Worm (Caenorhabditis elegans) whole organism, L2 larva: Measurements from ENCODE around the gene F46B6.4.

ENCODE experiments used
- C34F6.9 ChIP-seq: fragments of 150-350 bp; optimal IDR thresholded peaks from 2 replicates; lab custom pipeline; 2014; ENCODE audit warnings: missing biosample characterization, missing genetic modification characterization
- F13H6.1 ChIP-seq: sonication (generic microtip); optimal IDR thresholded peaks from 2 replicates; lab custom pipeline; 2016; ENCODE audit warnings: missing genetic modification characterization, missing compliant biosample characterization
- R02D3.7 ChIP-seq: fragments of 150-350 bp; optimal IDR thresholded peaks from 2 replicates; lab custom pipeline; 2014; ENCODE audit warnings: missing biosample characterization, missing genetic modification characterization
- Y55F3AM.14 ChIP-seq: fragments of 200-800 bp; sonication (Bioruptor generic); optimal IDR thresholded peaks from 2 replicates; lab custom pipeline; 2018; ENCODE audit warnings: mild to moderate bottlenecking, missing genetic modification characterization, missing compliant biosample characterization
- ZK546.5 ChIP-seq: sonication (generic microtip); optimal IDR thresholded peaks from 2 replicates; lab custom pipeline; 2017; ENCODE audit warnings: missing biosample characterization, missing genetic modification characterization
- alr-1 ChIP-seq: fragments of 150-350 bp; optimal IDR thresholded peaks from 2 replicates; lab custom pipeline; 2014; ENCODE audit warnings: missing biosample characterization, missing genetic modification characterization
- aly-2 ChIP-seq: fragments of 150-350 bp; optimal IDR thresholded peaks from 2 replicates; lab custom pipeline; 2014; ENCODE audit warnings: missing biosample characterization, missing genetic modification characterization
- blmp-1 ChIP-seq: sonication (generic microtip); optimal IDR thresholded peaks from 2 replicates; lab custom pipeline; 2017; ENCODE audit warnings: missing genetic modification characterization, mild to moderate bottlenecking, missing compliant biosample characterization, antibody characterized with exemption, moderate library complexity; ENCODE audit not compliant: insufficient read depth
- ceh-16 ChIP-seq: fragments of 150-350 bp; optimal IDR thresholded peaks from 2 replicates; lab custom pipeline; 2014; ENCODE audit warnings: missing biosample characterization, missing genetic modification characterization
- ceh-82 ChIP-seq: fragments of 150-350 bp; optimal IDR thresholded peaks from 2 replicates; lab custom pipeline; 2014; ENCODE audit warnings: missing biosample characterization, missing genetic modification characterization
- egl-27 ChIP-seq: sonication (generic microtip); optimal IDR thresholded peaks from 3 replicates; lab custom pipeline; 2017; ENCODE audit warnings: missing biosample characterization, missing genetic modification reagents, missing genetic modification characterization
- elt-1 ChIP-seq: fragments of 150-350 bp; optimal IDR thresholded peaks from 2 replicates; lab custom pipeline; 2014; ENCODE audit warnings: missing biosample characterization, missing genetic modification characterization
- fos-1 ChIP-seq: fragments of 150-350 bp; optimal IDR thresholded peaks from 2 replicates; lab custom pipeline; 2014; ENCODE audit warnings: missing biosample characterization, missing genetic modification characterization
- gmeb-1 ChIP-seq: fragments of 150-350 bp; optimal IDR thresholded peaks from 2 replicates; lab custom pipeline; 2014; ENCODE audit warnings: missing biosample characterization, missing genetic modification characterization
- lin-11 ChIP-seq: fragments of 150-350 bp; sonication (generic microtip); optimal IDR thresholded peaks from 2 replicates; lab custom pipeline; 2014; ENCODE audit warnings: missing biosample characterization, missing genetic modification characterization, inconsistent platforms, mixed read lengths
- lin-13 ChIP-seq: fragments of 150-350 bp; optimal IDR thresholded peaks from 2 replicates; lab custom pipeline; 2014; ENCODE audit warnings: missing biosample characterization, missing genetic modification reagents, missing genetic modification characterization
- lin-39 ChIP-seq: fragments of 150-350 bp; optimal IDR thresholded peaks from 2 replicates; lab custom pipeline; 2014; ENCODE audit warnings: missing biosample characterization, missing genetic modification reagents, missing genetic modification characterization
- mab-5 ChIP-seq: fragments of 150-350 bp; optimal IDR thresholded peaks from 2 replicates; lab custom pipeline; 2014; ENCODE audit warnings: missing biosample characterization, missing genetic modification characterization
- nhr-11 ChIP-seq: fragments of 150-350 bp; optimal IDR thresholded peaks from 2 replicates; lab custom pipeline; 2014; ENCODE audit warnings: missing biosample characterization, missing genetic modification characterization
- nhr-12 ChIP-seq: fragments of 150-350 bp; optimal IDR thresholded peaks from 2 replicates; lab custom pipeline; 2014; ENCODE audit warnings: missing biosample characterization, missing genetic modification characterization
- nhr-23 ChIP-seq: fragments of 150-350 bp; optimal IDR thresholded peaks from 2 replicates; lab custom pipeline; 2014; ENCODE audit warnings: missing biosample characterization, missing genetic modification reagents, missing genetic modification characterization
- nhr-25 ChIP-seq: fragments of 150-350 bp; sonication (generic microtip); optimal IDR thresholded peaks from 3 replicates; lab custom pipeline; 2014; ENCODE audit warnings: missing biosample characterization, missing genetic modification characterization
- nhr-6 ChIP-seq: fragments of 150-350 bp; optimal IDR thresholded peaks from 2 replicates; lab custom pipeline; 2014; ENCODE audit warnings: missing biosample characterization, missing genetic modification characterization
- peb-1 ChIP-seq: fragments of 150-350 bp; optimal IDR thresholded peaks from 2 replicates; lab custom pipeline; 2014; ENCODE audit warnings: missing biosample characterization, missing genetic modification characterization
- sem-4 ChIP-seq: fragments of 150-350 bp; optimal IDR thresholded peaks from 2 replicates; lab custom pipeline; 2014; ENCODE audit warnings: missing biosample characterization, missing genetic modification reagents, missing genetic modification characterization
- sma-3 ChIP-seq: sonication (generic microtip); optimal IDR thresholded peaks from 2 replicates; lab custom pipeline; 2016; ENCODE audit warnings: missing genetic modification reagents, missing genetic modification characterization, missing compliant biosample characterization
- sma-9 ChIP-seq, 2 experiments: fragments of 150-350 bp in 1 of 2; sonication (generic microtip) in 1 of 2; optimal IDR thresholded peaks; 2 replicates each; lab custom pipeline; 2014 to 2016; ENCODE audit warnings: missing genetic modification characterization in 2 of 2, mild to moderate bottlenecking in 1 of 2, missing biosample characterization in 1 of 2, missing compliant biosample characterization in 1 of 2, missing genetic modification reagents in 1 of 2, moderate library complexity in 1 of 2
- snpc-4 ChIP-seq: fragments of 150-350 bp; optimal IDR thresholded peaks from 2 replicates; lab custom pipeline; 2014; ENCODE audit warnings: missing biosample characterization, missing genetic modification characterization
- unc-39 ChIP-seq: fragments of 150-350 bp; optimal IDR thresholded peaks from 2 replicates; lab custom pipeline; 2014; ENCODE audit warnings: missing biosample characterization, missing genetic modification characterization
- unc-55 ChIP-seq: fragments of 150-350 bp; sonication (generic microtip); optimal IDR thresholded peaks from 3 replicates; lab custom pipeline; 2014; ENCODE audit warnings: missing biosample characterization, missing genetic modification reagents, missing genetic modification characterization
- unc-62 ChIP-seq: fragments of 150-350 bp; optimal IDR thresholded peaks from 2 replicates; lab custom pipeline; 2014; ENCODE audit warnings: missing biosample characterization, missing genetic modification reagents, missing genetic modification characterization
- zag-1 ChIP-seq: fragments of 150-350 bp; optimal IDR thresholded peaks from 2 replicates; lab custom pipeline; 2014; ENCODE audit warnings: missing biosample characterization, missing genetic modification characterization
- ztf-1 ChIP-seq: fragments of 200-800 bp; sonication (Bioruptor generic); conservative IDR thresholded peaks from 2 replicates; pipeline ENCODE4 v1.3.6; 2022; ENCODE audit warnings: missing genetic modification characterization, missing compliant biosample characterization
- ztf-11 ChIP-seq: sonication (generic microtip); optimal IDR thresholded peaks from 2 replicates; lab custom pipeline; 2017; ENCODE audit warnings: missing biosample characterization, missing genetic modification characterization

F46B6.4 gene

DNA sequence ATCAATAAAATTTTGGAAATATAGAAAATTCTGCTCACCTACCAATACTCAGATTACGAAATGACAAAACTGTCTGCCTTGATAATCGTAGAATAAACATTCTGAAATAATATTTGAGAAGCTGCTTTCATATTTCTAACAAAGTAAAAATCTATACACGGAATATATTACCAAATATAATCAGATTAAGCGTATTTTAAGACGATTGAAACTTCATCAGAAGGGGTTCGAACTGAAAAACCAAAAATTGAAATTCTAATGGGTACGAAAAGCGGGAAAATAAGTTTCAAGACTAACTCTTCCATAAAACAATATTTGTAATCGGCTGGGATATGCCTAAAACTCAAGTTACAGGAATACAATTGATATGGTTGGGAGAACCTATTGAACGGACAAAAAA is at the start of gene F46B6.4:
Gene F46B6.4, minus strand, starts transcription at position 101 of the 400 bp plus-strand sequence.
- TF ChIP-seq lin-39 (tag; lab: Kevin White, UChicago) (no peak), unc-62 (GFP tag; lab: Kevin White, UChicago) (no peak), nhr-23 (no peak), zag-1 (tag; lab: Kevin White, UChicago) (no peak), nhr-6 (tag; lab: Kevin White, UChicago) (no peak), lin-11 (tag; lab: Kevin White, UChicago) (no peak), F13H6.1 (tag; lab: Kevin White, UChicago) (no peak), sma-3 (no peak), blmp-1 (tag; lab: Kevin White, UChicago) (no peak), nhr-12 (tag; lab: Kevin White, UChicago) (no peak), C34F6.9 (no peak), gmeb-1 (tag; lab: Kevin White, UChicago) (no peak), nhr-25 (tag; lab: Kevin White, UChicago) (no peak), ceh-82 (tag; lab: Kevin White, UChicago) (no peak), elt-1 (tag; lab: Kevin White, UChicago) (no peak), ceh-16 (tag; lab: Kevin White, UChicago) (no peak), mab-5 (no peak), aly-2 (no peak), ztf-1 (GFP tag; lab: Robert Waterston, UW) (no peak)

- TF ChIP-seq fos-1 (tag; lab: Kevin White, UChicago) (no peak), lin-11 (tag; lab: Kevin White, UChicago) (no peak), blmp-1 (tag; lab: Kevin White, UChicago) (no peak), lin-13 (GFP tag; lab: Kevin White, UChicago) (no peak), nhr-11 (no peak)
- TF ChIP-seq, all 48 proteins: peak for 0
Measured at ce11 chrV:9824149-9824548, 44.8 kb upstream of the F46B6.4 start, which contains the start of gene str-2. TSS of gene str-2 (minus strand) at chrV:9824249.

ce11 chrV:9821724-9822123 is 42.4 kb upstream of the F46B6.4 start, which contains the start of gene str-193:
TSS of gene str-193 (minus strand) at chrV:9821824.
- TF ChIP-seq nhr-23 = no peak
- no peak for TF ChIP-seq R02D3.7 (tag; lab: Kevin White, UChicago)
- TF ChIP-seq sem-4 (tag; lab: Kevin White, UChicago) = no peak
- no peak for TF ChIP-seq aly-2
- TF ChIP-seq unc-39 (tag; lab: Kevin White, UChicago) = no peak
- TF ChIP-seq unc-55 (GFP tag; lab: Kevin White, UChicago) = no peak
- no peak for TF ChIP-seq Y55F3AM.14 (GFP tag; lab: Kevin White, UChicago)
- TF ChIP-seq unc-62 (GFP tag; lab: Kevin White, UChicago) = no peak
- no peak for TF ChIP-seq lin-39 (tag; lab: Kevin White, UChicago)
- TF ChIP-seq zag-1 (tag; lab: Kevin White, UChicago) = no peak
- TF ChIP-seq egl-27 = no peak
- no peak for TF ChIP-seq mab-5
- TF ChIP-seq sma-9 (GFP tag; optimal IDR thresholded peaks at IDR 0.05; lab: Kevin White, UChicago) = no peak
- no peak for TF ChIP-seq sma-9 (tag; optimal IDR thresholded peaks at IDR 0.05; lab: Kevin White, UChicago)
- no peak for TF ChIP-seq alr-1 (tag; lab: Kevin White, UChicago)
- TF ChIP-seq nhr-6 (tag; lab: Kevin White, UChicago) = no peak
- TF ChIP-seq snpc-4 (tag; lab: Kevin White, UChicago) = no peak
- TF ChIP-seq ZK546.5 (tag; lab: Kevin White, UChicago) = no peak
- TF ChIP-seq F13H6.1 (tag; lab: Kevin White, UChicago) = no peak

- TF ChIP-seq sma-9 (GFP tag; optimal IDR thresholded peaks at IDR 0.05; lab: Kevin White, UChicago) (no peak), sma-9 (tag; optimal IDR thresholded peaks at IDR 0.05; lab: Kevin White, UChicago) (no peak), nhr-6 (tag; lab: Kevin White, UChicago) (no peak), unc-62 (GFP tag; lab: Kevin White, UChicago) (no peak), ZK546.5 (tag; lab: Kevin White, UChicago) (no peak), blmp-1 (tag; lab: Kevin White, UChicago) (no peak), ceh-16 (tag; lab: Kevin White, UChicago) (no peak), ztf-11 (tag; lab: Kevin White, UChicago) (no peak), zag-1 (tag; lab: Kevin White, UChicago) (no peak), peb-1 (tag; lab: Kevin White, UChicago) (no peak), nhr-23 (no peak)
Measured at ce11 chrV:9816390-9816789, 37.1 kb upstream of the F46B6.4 start, which contains the start of gene sru-31. TSS of gene sru-31 (plus strand) at chrV:9816690.
